Worm (Caenorhabditis elegans): ENCODE measurements around the gene C34F6.12.
A peak's percentile ranks its signal among the peaks of the same experiment; 100 is the strongest.

Gene C34F6.12

ce11 chrX:11206953-11207352, 19.5 kb downstream of the C34F6.12 start, which contains the start of gene hst-2:
TSS of gene hst-2 (minus strand) at chrX:11207155.
- TF ChIP-seq fkh-10 (GFP tag; optimal IDR thresholded peaks at IDR 0.05) (peak; percentile 59), spr-1 (tag; optimal IDR thresholded peaks at IDR 0.05) (peak; percentile 79), hmg-1.1 (GFP tag; IDR thresholded peaks at IDR 0.05) (peak; percentile 89), nhr-42 (GFP tag; IDR thresholded peaks at IDR 0.05) (peak; percentile 80), F37D6.2 (tag; optimal IDR thresholded peaks at IDR 0.05) (peak; percentile 68), nhr-11 (tag; optimal IDR thresholded peaks at IDR 0.05) (peak; percentile 74), daf-19 (GFP tag; conservative IDR thresholded peaks at IDR 0.05) (no peak), daf-16 (GFP tag; optimal IDR thresholded peaks at IDR 0.05) (peak; percentile 18 to 70), daf-16 (tag; optimal IDR thresholded peaks at IDR 0.05) (peak; percentile 61), zip-2 (tag; optimal IDR thresholded peaks at IDR 0.05) (peak; percentile 8), nhr-76 (tag; optimal IDR thresholded peaks at IDR 0.05) (no peak), mxl-2 (GFP tag; conservative IDR thresholded peaks at IDR 0.05) (no peak), unc-130 (GFP tag; optimal IDR thresholded peaks at IDR 0.05) (no peak), mxl-3 (GFP tag; optimal IDR thresholded peaks at IDR 0.05) (peak; percentile 45), ceh-20 (GFP tag; IDR thresholded peaks at IDR 0.05) (peak; percentile 86), nhr-77 (tag; optimal IDR thresholded peaks at IDR 0.05) (peak; percentile 81), set-16 (GFP tag; IDR thresholded peaks at IDR 0.05) (no peak), zfp-2 (tag; optimal IDR thresholded peaks at IDR 0.05) (no peak), hlh-11 (tag; optimal IDR thresholded peaks at IDR 0.05) (peak; percentile 89), mep-1 (tag; optimal IDR thresholded peaks at IDR 0.05) (peak; percentile 90), skn-1 (tag; optimal IDR thresholded peaks at IDR 0.05) (no peak), lsy-2 (tag; optimal IDR thresholded peaks at IDR 0.05) (peak in 1 of 2 experiments; percentile 92), unc-62 (GFP tag; optimal IDR thresholded peaks at IDR 0.05 in 1 of 2) (peak in 1 of 2 experiments; percentile 98), unc-62 (tag; optimal IDR thresholded peaks at IDR 0.05) (no peak), ceh-62 (tag; optimal IDR thresholded peaks at IDR 0.05) (no peak), lin-38 (GFP tag; IDR thresholded peaks at IDR 0.05) (peak; percentile 75), egl-27 (tag; optimal IDR thresholded peaks at IDR 0.05) (no peak), aha-1 (tag) (peak; percentile 98), dve-1 (tag; optimal IDR thresholded peaks at IDR 0.05; ENCODE audit: insufficient read depth) (peak; percentile 96), F26F4.8 (GFP tag; conservative IDR thresholded peaks at IDR 0.05) (no peak), D1046.2 (GFP tag; IDR thresholded peaks at IDR 0.05) (no peak), lin-13 (GFP tag; optimal IDR thresholded peaks at IDR 0.05) (peak; percentile 58), nhr-28 (tag; optimal IDR thresholded peaks at IDR 0.05) (peak; percentile 71), tra-1 (GFP tag; IDR thresholded peaks at IDR 0.05) (peak; percentile 80; the same call in 1 of the 2 replicates), lin-15B (tag; optimal IDR thresholded peaks at IDR 0.05) (no peak), nhr-6 (tag; optimal IDR thresholded peaks at IDR 0.05) (peak; percentile 56), snpc-4 (tag; optimal IDR thresholded peaks at IDR 0.05) (no peak), daf-8 (GFP tag; IDR thresholded peaks at IDR 0.05) (no peak), rbr-2 (tag; optimal IDR thresholded peaks at IDR 0.05) (peak; percentile 89), Y75B8A.6 (GFP tag; IDR thresholded peaks at IDR 0.05) (no peak), unc-39 (tag; optimal IDR thresholded peaks at IDR 0.05) (no peak), saeg-2 (GFP tag; IDR thresholded peaks at IDR 0.05) (peak; percentile 70), php-3 (GFP tag; IDR thresholded peaks at IDR 0.05) (peak; percentile 81), egl-43 (GFP tag; IDR thresholded peaks at IDR 0.05) (peak; percentile 66; the same call in 1 of the 2 replicates), mdt-29 (GFP tag; IDR thresholded peaks at IDR 0.05) (peak; percentile 68; the same call in 1 of the 2 replicates), Y5F2A.4 (GFP tag; optimal IDR thresholded peaks at IDR 0.05) (no peak), F44E2.7 (GFP tag; IDR thresholded peaks at IDR 0.05) (no peak), T20F7.1 (GFP tag; optimal IDR thresholded peaks at IDR 0.05) (peak; percentile 74), hif-1 (tag; optimal IDR thresholded peaks at IDR 0.05) (peak in 1 of 2 experiments; percentile 52), spr-3 (GFP tag; optimal IDR thresholded peaks at IDR 0.05) (peak; percentile 56), F10B5.3 (tag; optimal IDR thresholded peaks at IDR 0.05) (peak; percentile 86), aly-2 (tag; optimal IDR thresholded peaks at IDR 0.05) (no peak), duxl-1 (tag; optimal IDR thresholded peaks at IDR 0.05; ENCODE audit: poor library complexity) (peak; percentile 91)

All from whole organism, L4 larva.